Fruit fly (Drosophila melanogaster): ENCODE data around the gene Glut1.
A peak's percentile ranks its signal among the peaks of the same experiment; 100 is the strongest.

Glut1 gene

dm6 chr3L:1031716-1032115, 117.8 kb downstream of the Glut1 start (continued):
- TF ChIP-seq fd59A (GFP tag; optimal IDR thresholded peaks at IDR 0.05) (no peak), fkh (GFP tag; optimal IDR thresholded peaks at IDR 0.05) (no peak), lz (GFP tag; optimal IDR thresholded peaks at IDR 0.05) (peak; percentile 58), svp (GFP tag) (no peak), Blimp-1 (GFP tag; optimal IDR thresholded peaks at IDR 0.05) (no peak), vri (GFP tag; optimal IDR thresholded peaks at IDR 0.05) (no peak), Ets96B (tag; optimal IDR thresholded peaks at IDR 0.05) (no peak), CG8632 (GFP tag; optimal IDR thresholded peaks at IDR 0.05) (no peak), Gug (GFP tag; IDR thresholded peaks at IDR 0.05) (no peak), Smox (GFP tag; optimal IDR thresholded peaks at IDR 0.05) (peak; percentile 31), cyc (GFP tag; optimal IDR thresholded peaks at IDR 0.05) (peak; percentile 39), dac (GFP tag; optimal IDR thresholded peaks at IDR 0.05) (no peak), CG6854 (GFP tag; optimal IDR thresholded peaks at IDR 0.05) (no peak), Eip78C (GFP tag) (peak; percentile 75), CG10631 (GFP tag; optimal IDR thresholded peaks at IDR 0.05) (peak; percentile 12), CG11762 (GFP tag; optimal IDR thresholded peaks at IDR 0.05; ENCODE audit: insufficient read depth) (no peak), Lpt (GFP tag; optimal IDR thresholded peaks at IDR 0.05) (no peak), Sox102F (GFP tag; optimal IDR thresholded peaks at IDR 0.05) (peak; percentile 44), eg (GFP tag; IDR thresholded peaks at IDR 0.05) (no peak), Hr39 (GFP tag; optimal IDR thresholded peaks at IDR 0.05) (peak; percentile 45), achi (GFP tag; optimal IDR thresholded peaks at IDR 0.05) (peak; percentile 17)

dm6 chr3L:1032569-1032968, 118.7 kb downstream of the Glut1 start:
- peak; percentile 95 for TF ChIP-seq CG32006 (GFP tag; optimal IDR thresholded peaks at IDR 0.05)
- TF ChIP-seq CG8319 (GFP tag; optimal IDR thresholded peaks at IDR 0.05), result peak; percentile 79
- TF ChIP-seq topi (GFP tag; optimal IDR thresholded peaks at IDR 0.05), result peak; percentile 97
- peak; percentile 87 for TF ChIP-seq CG3032 (tag; optimal IDR thresholded peaks at IDR 0.05)
- peak; percentile 97 for TF ChIP-seq CG6792 (GFP tag; optimal IDR thresholded peaks at IDR 0.05)
- peak; percentile 97 for TF ChIP-seq svp (GFP tag)
- peak; percentile 91 for TF ChIP-seq Gug (GFP tag; IDR thresholded peaks at IDR 0.05)
- peak; percentile 98 for TF ChIP-seq acj6 (GFP tag; optimal IDR thresholded peaks at IDR 0.05)
- peak; percentile 96 for TF ChIP-seq CG8632 (GFP tag; optimal IDR thresholded peaks at IDR 0.05)
- TF ChIP-seq Eip78C (GFP tag), result peak; percentile 98
- peak; percentile 97 for TF ChIP-seq CG11902 (GFP tag; optimal IDR thresholded peaks at IDR 0.05)
- TF ChIP-seq CG9139 (GFP tag; optimal IDR thresholded peaks at IDR 0.05), result peak; percentile 78
- peak; percentile 42 for TF ChIP-seq Hr38 (GFP tag; optimal IDR thresholded peaks at IDR 0.05)
- TF ChIP-seq Eip93F (GFP tag; optimal IDR thresholded peaks at IDR 0.05), result peak; percentile 91
- TF ChIP-seq CG3919 (GFP tag; optimal IDR thresholded peaks at IDR 0.05), result peak; percentile 97
- TF ChIP-seq cyc (GFP tag; optimal IDR thresholded peaks at IDR 0.05), result peak; percentile 98
- TF ChIP-seq Sox14 (GFP tag; optimal IDR thresholded peaks at IDR 0.05), result peak; percentile 98
- peak; percentile 97 for TF ChIP-seq Sox102F (GFP tag; optimal IDR thresholded peaks at IDR 0.05)
- TF ChIP-seq Met (GFP tag; optimal IDR thresholded peaks at IDR 0.05), result peak; percentile 98
- TF ChIP-seq CG34406 (GFP tag; optimal IDR thresholded peaks at IDR 0.05), result peak; percentile 96
- TF ChIP-seq fkh (GFP tag; optimal IDR thresholded peaks at IDR 0.05), result no peak
- peak; percentile 97 for TF ChIP-seq Smox (GFP tag; optimal IDR thresholded peaks at IDR 0.05)
- peak; percentile 94 for TF ChIP-seq CG10631 (GFP tag; optimal IDR thresholded peaks at IDR 0.05)
- TF ChIP-seq Eip75B (GFP tag; optimal IDR thresholded peaks at IDR 0.05), result peak; percentile 95
- TF ChIP-seq CG15336 (GFP tag; IDR thresholded peaks at IDR 0.05), result peak; percentile 96
- peak; percentile 96 for TF ChIP-seq eg (GFP tag; IDR thresholded peaks at IDR 0.05)
- TF ChIP-seq spab (GFP tag; optimal IDR thresholded peaks at IDR 0.05), result peak; percentile 91
- peak; percentile 91 for TF ChIP-seq CG6808 (GFP tag; optimal IDR thresholded peaks at IDR 0.05)
- peak; percentile 75 to 90 for TF ChIP-seq ss (GFP tag; optimal IDR thresholded peaks at IDR 0.05)
- TF ChIP-seq CG6163 (GFP tag; IDR thresholded peaks at IDR 0.05), result peak; percentile 98
- TF ChIP-seq CG1621 (tag; optimal IDR thresholded peaks at IDR 0.05), result peak; percentile 94
- TF ChIP-seq OdsH (GFP tag; optimal IDR thresholded peaks at IDR 0.05), result peak; percentile 97
- peak; percentile 97 for TF ChIP-seq pdm3 (GFP tag; optimal IDR thresholded peaks at IDR 0.05)
- TF ChIP-seq fd59A (GFP tag; optimal IDR thresholded peaks at IDR 0.05), result peak; percentile 92
- peak; percentile 83 for TF ChIP-seq Blimp-1 (GFP tag; optimal IDR thresholded peaks at IDR 0.05)
- TF ChIP-seq CG8119 (GFP tag; IDR thresholded peaks at IDR 0.05), result peak; percentile 95
- peak; percentile 84 for TF ChIP-seq CG6276 (GFP tag; optimal IDR thresholded peaks at IDR 0.05)
- peak; percentile 92 for TF ChIP-seq CG6854 (GFP tag; optimal IDR thresholded peaks at IDR 0.05)
- peak; percentile 98 for TF ChIP-seq CG31627 (GFP tag; optimal IDR thresholded peaks at IDR 0.05)
- peak; percentile 95 for TF ChIP-seq CG7368 (GFP tag; optimal IDR thresholded peaks at IDR 0.05)
- TF ChIP-seq dsx (GFP tag; optimal IDR thresholded peaks at IDR 0.05; ENCODE audit: poor library complexity, severe bottlenecking), result peak; percentile 78

Measured in whole organism, prepupa.